Fruit fly (Drosophila melanogaster) whole organism, embryonic: Measurements from ENCODE around the gene CG42307.

Experiments
- Aef1 ChIP-seq: fragments of 200-800 bp; sonication (Bioruptor generic); IDR thresholded peaks from 3 replicates; pipeline ENCODE4 v1.3.6; 2022; ENCODE audit warnings: missing biosample characterization, missing genetic modification characterization
- Atf-2 ChIP-seq: fragments of 200-800 bp; sonication (Bioruptor generic); optimal IDR thresholded peaks from 2 replicates; lab custom pipeline; 2016; ENCODE audit warnings: missing biosample characterization, missing genetic modification characterization
- B-H1 ChIP-seq: fragments of 200-800 bp; sonication (Bioruptor generic); IDR thresholded peaks from 3 replicates; pipeline ENCODE4 v1.3.6; 2022; ENCODE audit warnings: missing biosample characterization, missing genetic modification characterization
- Bdp1 ChIP-seq: fragments of 200-800 bp; sonication (Bioruptor generic); optimal IDR thresholded peaks from 3 replicates; lab custom pipeline; 2016; ENCODE audit warnings: missing biosample characterization, missing genetic modification characterization
- Bgb ChIP-seq: fragments of 200-800 bp; sonication (Bioruptor generic); IDR thresholded peaks from 2 replicates; pipeline ENCODE4 v1.3.6; 2022; ENCODE audit warnings: missing biosample characterization, missing genetic modification characterization; ENCODE audit not compliant: partially characterized antibody
- CG10366 ChIP-seq: fragments of 200-800 bp; sonication (Bioruptor generic); IDR thresholded peaks from 2 replicates; pipeline ENCODE4 v1.3.6; 2022; ENCODE audit warnings: missing biosample characterization, missing genetic modification characterization
- CG11504 ChIP-seq: fragments of 200-800 bp; sonication (Bioruptor generic); optimal IDR thresholded peaks from 3 replicates; lab custom pipeline; 2019; ENCODE audit warnings: missing biosample characterization, mild to moderate bottlenecking, missing genetic modification characterization, moderate library complexity
- CG13424 ChIP-seq: fragments of 200-800 bp; sonication (Bioruptor generic); optimal IDR thresholded peaks from 2 replicates; lab custom pipeline; 2019; ENCODE audit warnings: missing biosample characterization, mild to moderate bottlenecking, missing genetic modification characterization, moderate library complexity
- CG17361 ChIP-seq: fragments of 200-800 bp; sonication (Bioruptor generic); IDR thresholded peaks from 3 replicates; pipeline ENCODE4 v1.3.6; 2022; ENCODE audit warnings: missing biosample characterization, missing genetic modification characterization
- CG1792 ChIP-seq: fragments of 200-800 bp; sonication (Bioruptor generic); optimal IDR thresholded peaks from 2 replicates; lab custom pipeline; 2016; ENCODE audit warnings: missing biosample characterization, missing genetic modification characterization
- CG18476 ChIP-seq: fragments of 200-800 bp; sonication (Bioruptor generic); optimal IDR thresholded peaks from 2 replicates; lab custom pipeline; 2016; ENCODE audit warnings: missing biosample characterization, mild to moderate bottlenecking, missing genetic modification characterization
- CG18599 ChIP-seq: fragments of 200-800 bp; sonication (Bioruptor generic); optimal IDR thresholded peaks from 3 replicates; lab custom pipeline; 2017; ENCODE audit warnings: missing biosample characterization, missing genetic modification characterization, mild to moderate bottlenecking, moderate library complexity, missing genetic modification reagents
- CG2116 ChIP-seq: fragments of 200-800 bp; sonication (Bioruptor generic); optimal IDR thresholded peaks from 3 replicates; lab custom pipeline; 2018; ENCODE audit warnings: missing biosample characterization, mild to moderate bottlenecking, missing genetic modification characterization
- CG2678 ChIP-seq: fragments of 200-800 bp; sonication (Bioruptor generic); optimal IDR thresholded peaks from 3 replicates; lab custom pipeline; 2019; ENCODE audit warnings: missing biosample characterization, mild to moderate bottlenecking, missing genetic modification characterization, moderate library complexity
- CG30431 ChIP-seq: fragments of 200-800 bp; sonication (Bioruptor generic); optimal IDR thresholded peaks from 2 replicates; lab custom pipeline; 2017; ENCODE audit warnings: missing biosample characterization, missing genetic modification characterization
- CG3281 ChIP-seq: fragments of 200-800 bp; sonication (Bioruptor generic); optimal IDR thresholded peaks from 3 replicates; lab custom pipeline; 2017; ENCODE audit warnings: missing biosample characterization, mild to moderate bottlenecking, missing genetic modification characterization
- CG3407 ChIP-seq: fragments of 200-800 bp; sonication (Bioruptor generic); optimal IDR thresholded peaks from 2 replicates; lab custom pipeline; 2018; ENCODE audit warnings: missing biosample characterization, mild to moderate bottlenecking, missing genetic modification characterization
- CG34224 ChIP-seq: fragments of 200-800 bp; sonication (Bioruptor generic); IDR thresholded peaks from 3 replicates; pipeline ENCODE4 v1.3.6; 2022; ENCODE audit warnings: missing biosample characterization, missing genetic modification characterization; ENCODE audit not compliant: partially characterized antibody
- CG6689 ChIP-seq: fragments of 200-800 bp; sonication (Bioruptor generic); IDR thresholded peaks from 2 replicates; pipeline ENCODE4 v1.3.6; 2022; ENCODE audit warnings: missing biosample characterization, missing genetic modification characterization
- CG8359 ChIP-seq: fragments of 200-800 bp; sonication (Bioruptor generic); optimal IDR thresholded peaks from 2 replicates; lab custom pipeline; 2017; ENCODE audit warnings: missing biosample characterization, mild to moderate bottlenecking, missing genetic modification characterization, borderline replicate concordance
- CG8765 ChIP-seq: fragments of 200-800 bp; sonication (Bioruptor generic); IDR thresholded peaks from 2 replicates; pipeline ENCODE4 v1.3.6; 2022; ENCODE audit warnings: missing biosample characterization, missing genetic modification characterization
- CG9727 ChIP-seq: fragments of 200-800 bp; sonication (Bioruptor generic); optimal IDR thresholded peaks from 3 replicates; lab custom pipeline; 2017; ENCODE audit warnings: missing biosample characterization, mild to moderate bottlenecking, missing genetic modification characterization
- D19A ChIP-seq: fragments of 200-800 bp; optimal IDR thresholded peaks from 3 replicates; lab custom pipeline; 2019; ENCODE audit warnings: missing biosample characterization, mild to moderate bottlenecking, missing genetic modification characterization, moderate library complexity
- Dek ChIP-seq: fragments of 200-800 bp; sonication (Bioruptor generic); optimal IDR thresholded peaks from 3 replicates; lab custom pipeline; 2019; ENCODE audit warnings: missing biosample characterization, mild to moderate bottlenecking, missing genetic modification characterization, moderate library complexity
- Dll ChIP-seq: fragments of 200-800 bp; sonication (Bioruptor generic); IDR thresholded peaks from 4 replicates; pipeline ENCODE4 v1.3.6; 2022; ENCODE audit warnings: missing biosample characterization, missing genetic modification characterization; ENCODE audit not compliant: partially characterized antibody
- Ets97D ChIP-seq: fragments of 200-800 bp; sonication (Bioruptor generic); optimal IDR thresholded peaks from 3 replicates; lab custom pipeline; 2016; ENCODE audit warnings: missing biosample characterization, missing genetic modification characterization
- HLHmδ ChIP-seq: fragments of 200-800 bp; sonication (Bioruptor generic); optimal IDR thresholded peaks from 2 replicates; lab custom pipeline; 2018; ENCODE audit warnings: missing biosample characterization, mild to moderate bottlenecking, missing genetic modification characterization, moderate library complexity
- MTF-1 ChIP-seq: fragments of 200-800 bp; sonication (Bioruptor generic); optimal IDR thresholded peaks from 2 replicates; lab custom pipeline; 2018; ENCODE audit warnings: missing biosample characterization, mild to moderate bottlenecking, missing genetic modification characterization, borderline replicate concordance
- Mes4 ChIP-seq: fragments of 200-800 bp; sonication (Bioruptor generic); optimal IDR thresholded peaks from 2 replicates; lab custom pipeline; 2016; ENCODE audit warnings: missing biosample characterization, missing genetic modification characterization
- Ravus ChIP-seq: fragments of 200-800 bp; sonication (Bioruptor generic); IDR thresholded peaks from 2 replicates; pipeline ENCODE4 v1.3.6; 2022; ENCODE audit warnings: missing biosample characterization, missing genetic modification characterization
- Side ChIP-seq: fragments of 200-800 bp; sonication (Bioruptor generic); optimal IDR thresholded peaks from 2 replicates; lab custom pipeline; 2016; ENCODE audit warnings: missing biosample characterization, missing genetic modification characterization
- Six4 ChIP-seq: fragments of 200-800 bp; sonication (Bioruptor generic); optimal IDR thresholded peaks from 2 replicates; lab custom pipeline; 2016; ENCODE audit warnings: missing biosample characterization, missing genetic modification characterization
- Taf1 ChIP-seq: fragments of 200-800 bp; sonication (Bioruptor generic); IDR thresholded peaks from 2 replicates; pipeline ENCODE4 v1.3.6; 2022; ENCODE audit warnings: missing biosample characterization, missing genetic modification characterization
- Tbp ChIP-seq: fragments of >200 bp; optimal IDR thresholded peaks from 2 replicates; lab custom pipeline; 2018; ENCODE audit warnings: missing biosample characterization, missing genetic modification characterization
- Xbp1 ChIP-seq: fragments of 200-800 bp; sonication (Bioruptor generic); optimal IDR thresholded peaks from 3 replicates; lab custom pipeline; 2016; ENCODE audit warnings: missing biosample characterization, mild to moderate bottlenecking, missing genetic modification characterization
- ems ChIP-seq: fragments of 200-800 bp; sonication (Bioruptor generic); optimal IDR thresholded peaks from 3 replicates; lab custom pipeline; 2016; ENCODE audit warnings: missing biosample characterization, missing genetic modification characterization
- grn ChIP-seq: fragments of 200-800 bp; sonication (Bioruptor generic); optimal IDR thresholded peaks from 3 replicates; lab custom pipeline; 2017; ENCODE audit warnings: missing biosample characterization, missing genetic modification characterization
- gt ChIP-seq: fragments of 200-800 bp; sonication (Bioruptor generic); IDR thresholded peaks from 2 replicates; pipeline ENCODE4 v1.3.6; 2022; ENCODE audit warnings: missing biosample characterization, missing genetic modification characterization
- insv ChIP-seq, 2 experiments: fragments of 200-800 bp; sonication (Bioruptor generic); optimal IDR thresholded peaks; 3 replicates each; lab custom pipeline; 2016 to 2018; ENCODE audit warnings: missing biosample characterization in 2 of 2, missing genetic modification characterization in 2 of 2
- pho ChIP-seq: fragments of 200-800 bp; sonication (Bioruptor generic); optimal IDR thresholded peaks from 2 replicates; lab custom pipeline; 2016; ENCODE audit warnings: missing biosample characterization, missing genetic modification characterization
- run ChIP-seq: fragments of 200-800 bp; sonication (Bioruptor generic); optimal IDR thresholded peaks from 3 replicates; lab custom pipeline; 2018; ENCODE audit warnings: missing biosample characterization, mild to moderate bottlenecking, missing genetic modification characterization
- sens ChIP-seq: fragments of 200-800 bp; sonication (Bioruptor generic); peaks from one replicate; lab custom pipeline; 2016; ENCODE audit warnings: missing biosample characterization, missing genetic modification characterization
- sisA ChIP-seq: fragments of 200-800 bp; sonication (Bioruptor generic); IDR thresholded peaks from 2 replicates; pipeline ENCODE4 v1.3.6; 2022; ENCODE audit warnings: missing biosample characterization, missing genetic modification characterization
- stc ChIP-seq: fragments of 200-800 bp; sonication (Bioruptor generic); IDR thresholded peaks from 2 replicates; pipeline ENCODE4 v1.3.6; 2022; ENCODE audit warnings: missing biosample characterization, missing genetic modification characterization
- sug ChIP-seq: fragments of 200-800 bp; optimal IDR thresholded peaks from 2 replicates; lab custom pipeline; 2019; ENCODE audit warnings: missing biosample characterization, mild to moderate bottlenecking, missing genetic modification characterization, moderate library complexity
- trem ChIP-seq: fragments of 200-800 bp; optimal IDR thresholded peaks from 3 replicates; lab custom pipeline; 2019; ENCODE audit warnings: missing biosample characterization, mild to moderate bottlenecking, missing genetic modification characterization, moderate library complexity
- trh ChIP-seq: fragments of 200-800 bp; sonication (Bioruptor generic); optimal IDR thresholded peaks from 2 replicates; lab custom pipeline; 2016; ENCODE audit warnings: missing biosample characterization, missing genetic modification characterization
- unc-4 ChIP-seq: fragments of 200-800 bp; sonication (Bioruptor generic); IDR thresholded peaks from 2 replicates; pipeline ENCODE4 v1.3.6; 2022; ENCODE audit warnings: missing biosample characterization, missing genetic modification characterization; ENCODE audit not compliant: partially characterized antibody
- zfh1 ChIP-seq: fragments of 200-800 bp; sonication (Bioruptor generic); IDR thresholded peaks from 3 replicates; pipeline ENCODE4 v1.3.6; 2022; ENCODE audit warnings: missing biosample characterization, missing genetic modification characterization

Gene CG42307

dm6 chr3L:7381359-7381976, 52.5 kb downstream of the CG42307 start, which contains the start of the genes SMSr and smid (continued):
- peak; percentile 86 for TF ChIP-seq Bgb (GFP tag; lab: Robert Waterston, UW)
- TF ChIP-seq CG18599 (GFP tag; lab: Kevin White, UChicago), result peak; percentile 67
- peak; percentile 82 for TF ChIP-seq CG17361 (GFP tag; lab: Robert Waterston, UW)
- TF ChIP-seq sisA (GFP tag; lab: Robert Waterston, UW), result peak; percentile 48; the same call in 1 of the 2 replicates
- peak; percentile 44 for TF ChIP-seq CG3281 (GFP tag; lab: Kevin White, UChicago)
- no peak for TF ChIP-seq CG8359 (GFP tag; lab: Kevin White, UChicago)
- TF ChIP-seq run (tag; lab: Kevin White, UChicago), result no peak
- peak; percentile 85 for TF ChIP-seq trem (tag; lab: Kevin White, UChicago)
- peak; percentile 59 for TF ChIP-seq CG13424
- TF ChIP-seq grn, result peak; percentile 49
- TF ChIP-seq Six4, result peak; percentile 35
- peak; percentile 4 for TF ChIP-seq HLHmδ (GFP tag; lab: Kevin White, UChicago)
- TF ChIP-seq Dll (GFP tag; lab: Robert Waterston, UW), result peak; percentile 91
- peak; percentile 52; the same call in 1 of the 2 replicates for TF ChIP-seq CG8765 (GFP tag; lab: Robert Waterston, UW)
- TF ChIP-seq sug (tag; lab: Kevin White, UChicago), result peak; percentile 100
- TF ChIP-seq CG34224 (GFP tag; lab: Robert Waterston, UW), result peak; percentile 71
- no peak for TF ChIP-seq Tbp (GFP tag; lab: Kevin White, UChicago)
- TF ChIP-seq Dek, result peak; percentile 48
- TF ChIP-seq CG11504 (tag; lab: Kevin White, UChicago), result peak; percentile 73
- no peak for TF ChIP-seq Mes4
- TF ChIP-seq CG18476 (GFP tag; lab: Kevin White, UChicago), result peak; percentile 6
- TF ChIP-seq CG2678 (tag; lab: Kevin White, UChicago), result no peak
- peak; percentile 88 for TF ChIP-seq CG2116
- peak; percentile 95 for TF ChIP-seq sens
- TF ChIP-seq unc-4 (GFP tag; lab: Robert Waterston, UW), result peak; percentile 91
- TF ChIP-seq insv (GFP tag; optimal IDR thresholded peaks at IDR 0.05; lab: Kevin White, UChicago), result peak in 1 of 2 experiments; percentile 44
- peak; percentile 72 for TF ChIP-seq Xbp1
- TF ChIP-seq Side, result no peak
- no peak for TF ChIP-seq CG30431 (GFP tag; lab: Kevin White, UChicago)
- no peak for TF ChIP-seq CG1792
- TF ChIP-seq CG3407, result peak; percentile 21
- TF ChIP-seq D19A (tag; lab: Kevin White, UChicago), result no peak
- peak; percentile 70 for TF ChIP-seq Ets97D (GFP tag; lab: Kevin White, UChicago)
- no peak for TF ChIP-seq Atf-2
- TF ChIP-seq Taf1, result no peak; the same call in 1 of the 2 replicates
- TF ChIP-seq Aef1 (GFP tag; lab: Robert Waterston, UW), result peak; percentile 66
- TF ChIP-seq CG10366, result peak; percentile 46; the same call in 1 of the 2 replicates
- no peak for TF ChIP-seq trh (GFP tag; lab: Kevin White, UChicago)
- TF ChIP-seq Bdp1 (GFP tag; lab: Kevin White, UChicago), result peak; percentile 57
- TF ChIP-seq CG6689 (GFP tag; lab: Robert Waterston, UW), result peak; percentile 62; the same call in 1 of the 2 replicates
- TF ChIP-seq pho (GFP tag; lab: Kevin White, UChicago), result peak; percentile 61
- TF ChIP-seq zfh1 (GFP tag; lab: Robert Waterston, UW), result peak; percentile 42; the same call in 1 of the 3 replicates
- TF ChIP-seq B-H1 (GFP tag; lab: Robert Waterston, UW), result no peak; the same call in 2 of the 3 replicates
- no peak for TF ChIP-seq gt (GFP tag; lab: Robert Waterston, UW)
- no peak for TF ChIP-seq stc (GFP tag; lab: Robert Waterston, UW)
- TF ChIP-seq ems (GFP tag; lab: Kevin White, UChicago), result peak; percentile 7
- TF ChIP-seq Ravus (GFP tag; lab: Robert Waterston, UW), result no peak
- TF ChIP-seq MTF-1 (GFP tag; lab: Kevin White, UChicago), result no peak
- peak; percentile 73 for TF ChIP-seq CG9727 (GFP tag; lab: Kevin White, UChicago)
